Fruit fly (Drosophila melanogaster): ENCODE data around the gene CG7236.

Gene CG7236

DNA sequence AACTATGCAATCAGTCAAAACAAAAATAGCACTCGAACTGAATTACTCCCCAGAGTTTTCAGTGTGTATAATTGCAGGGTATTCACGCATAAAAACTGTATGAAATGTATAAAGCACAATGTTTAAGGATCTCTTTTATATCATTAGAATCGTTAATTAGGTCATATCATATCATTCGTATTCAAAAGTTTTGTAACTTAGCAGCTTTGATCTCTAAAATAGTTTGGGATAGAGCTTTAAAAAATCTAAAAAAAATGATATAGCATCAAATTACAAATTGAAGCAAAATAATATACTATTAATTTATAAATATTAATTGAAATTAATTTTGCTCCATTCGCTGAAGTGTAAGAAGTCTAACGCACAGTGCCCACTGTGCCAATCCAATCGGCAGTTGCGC, 24.3 kb downstream of the CG7236 start (continued):
- TF ChIP-seq bbx (GFP tag; IDR thresholded peaks at IDR 0.05; ENCODE audit: partially characterized antibody), result no peak
- TF ChIP-seq Atf6 (GFP tag; IDR thresholded peaks at IDR 0.05), result no peak
- no peak for TF ChIP-seq Dfd (GFP tag; optimal IDR thresholded peaks at IDR 0.05)
- TF ChIP-seq knrl (GFP tag; IDR thresholded peaks at IDR 0.05; ENCODE audit: partially characterized antibody), result no peak
- TF ChIP-seq phol (tag; optimal IDR thresholded peaks at IDR 0.05), result peak; percentile 33
- TF ChIP-seq ind (GFP tag; optimal IDR thresholded peaks at IDR 0.05), result peak; percentile 16
- peak; percentile 8; the same call in 1 of the 2 replicates for TF ChIP-seq Xrp1 (GFP tag; IDR thresholded peaks at IDR 0.05)
- TF ChIP-seq CG11247 (GFP tag; IDR thresholded peaks at IDR 0.05), result no peak
- no peak for TF ChIP-seq CG11696 (GFP tag; IDR thresholded peaks at IDR 0.05)
- TF ChIP-seq CG17186 (GFP tag; optimal IDR thresholded peaks at IDR 0.05), result no peak
- TF ChIP-seq E2f1 (GFP tag; IDR thresholded peaks at IDR 0.05), result no peak
- TF ChIP-seq dmrt99B (tag; optimal IDR thresholded peaks at IDR 0.05), result peak; percentile 31
- no peak for TF ChIP-seq Ets97D (GFP tag; optimal IDR thresholded peaks at IDR 0.05)
- TF ChIP-seq tx (GFP tag; optimal IDR thresholded peaks at IDR 0.05), result no peak
- no peak for TF ChIP-seq tll (GFP tag; optimal IDR thresholded peaks at IDR 0.05)
- no peak for TF ChIP-seq CG6272 (GFP tag; IDR thresholded peaks at IDR 0.05)
- peak; percentile 3 for TF ChIP-seq nmo (GFP tag; optimal IDR thresholded peaks at IDR 0.05)
- no peak for TF ChIP-seq Jarid2 (GFP tag; optimal IDR thresholded peaks at IDR 0.05)
- peak; percentile 64 for TF ChIP-seq CG18262 (tag; optimal IDR thresholded peaks at IDR 0.05)
- TF ChIP-seq CG4424 (GFP tag; optimal IDR thresholded peaks at IDR 0.05), result peak; percentile 16
- TF ChIP-seq CG17361 (GFP tag; IDR thresholded peaks at IDR 0.05), result peak; percentile 71
- TF ChIP-seq CG31441 (GFP tag; IDR thresholded peaks at IDR 0.05), result peak; percentile 55; the same call in 1 of the 2 replicates

DNA sequence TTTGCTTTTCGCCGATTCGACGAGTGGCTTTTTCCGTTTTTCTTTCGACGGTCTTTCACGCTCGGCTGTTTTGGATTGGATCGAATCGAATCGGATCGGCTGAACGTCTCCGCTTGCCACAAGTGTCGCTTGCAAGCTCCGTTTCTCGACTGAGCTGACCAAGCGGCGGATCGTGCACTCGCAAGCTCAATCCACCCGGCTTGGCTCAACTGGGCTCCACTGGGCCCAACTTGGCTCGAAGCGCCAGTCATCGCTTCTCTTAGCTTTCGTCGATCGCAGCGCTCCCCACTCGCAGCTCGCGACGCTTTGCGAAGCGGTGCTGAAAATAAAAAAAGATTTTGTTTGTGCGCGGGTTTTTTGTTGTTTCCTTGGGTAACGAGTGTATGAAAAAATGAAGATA, 34.6 kb downstream of the CG7236 start:
- TF ChIP-seq Med (GFP tag) (peak; percentile 9), hb (GFP tag; IDR thresholded peaks at IDR 0.05; ENCODE audit: partially characterized antibody) (0 out of 3 replicates have a peak, but pooled peaks have one; percentile 37), Six4 (GFP tag; optimal IDR thresholded peaks at IDR 0.05) (no peak), sqz (GFP tag; optimal IDR thresholded peaks at IDR 0.05) (peak; percentile 29), ac (GFP tag; optimal IDR thresholded peaks at IDR 0.05) (no peak), dmrt99B (tag; optimal IDR thresholded peaks at IDR 0.05) (no peak), CG10543 (GFP tag; optimal IDR thresholded peaks at IDR 0.05) (peak; percentile 12), CG32532 (GFP tag; IDR thresholded peaks at IDR 0.05) (peak; percentile 40; the same call in 1 of the 2 replicates), CG7839 (tag; optimal IDR thresholded peaks at IDR 0.05) (no peak), ci (GFP tag; IDR thresholded peaks at IDR 0.05) (0 out of 3 replicates have a peak, but pooled peaks have one; percentile 33), z (GFP tag; IDR thresholded peaks at IDR 0.05) (peak; percentile 66; the same call in 1 of the 3 replicates), D19A (tag; optimal IDR thresholded peaks at IDR 0.05) (no peak), Optix (GFP tag; IDR thresholded peaks at IDR 0.05) (no peak), CG12769 (tag; optimal IDR thresholded peaks at IDR 0.05) (peak; percentile 23), kay (GFP tag; optimal IDR thresholded peaks at IDR 0.05) (no peak), Mad (GFP tag; optimal IDR thresholded peaks at IDR 0.05) (no peak), twi (tag; optimal IDR thresholded peaks at IDR 0.05) (no peak), CG10431 (GFP tag; optimal IDR thresholded peaks at IDR 0.05) (no peak), Jarid2 (GFP tag; optimal IDR thresholded peaks at IDR 0.05) (peak; percentile 9), CG11085 (GFP tag; IDR thresholded peaks at IDR 0.05) (no peak), CG5953 (GFP tag; IDR thresholded peaks at IDR 0.05) (0 out of 2 replicates have a peak, but pooled peaks have one; percentile 7), Drgx (GFP tag; IDR thresholded peaks at IDR 0.05) (peak; percentile 49; the same call in 1 of the 2 replicates), ase (GFP tag; IDR thresholded peaks at IDR 0.05) (no peak), vvl (GFP tag; IDR thresholded peaks at IDR 0.05) (0 out of 2 replicates have a peak, but pooled peaks have one; percentile 28), CG14441 (GFP tag; IDR thresholded peaks at IDR 0.05) (no peak), CG11504 (tag; optimal IDR thresholded peaks at IDR 0.05) (peak; percentile 9), otp (GFP tag; IDR thresholded peaks at IDR 0.05) (0 out of 3 replicates have a peak, but pooled peaks have one; percentile 20), chinmo (GFP tag; IDR thresholded peaks at IDR 0.05; ENCODE audit: partially characterized antibody) (peak; percentile 62; the same call in 1 of the 4 replicates), CG6175 (GFP tag; IDR thresholded peaks at IDR 0.05) (peak; percentile 43; the same call in 1 of the 3 replicates), CG18476 (GFP tag; optimal IDR thresholded peaks at IDR 0.05) (no peak), NC2β (GFP tag; optimal IDR thresholded peaks at IDR 0.05) (no peak)

Measured in whole organism, embryonic.